Worm (Caenorhabditis elegans) whole organism, early embryonic: Measurements from ENCODE around the gene ZK354.7.

ENCODE experiments used
- F13C5.2 ChIP-seq: sonication (generic microtip); optimal IDR thresholded peaks from 2 replicates; lab custom pipeline; 2017; ENCODE audit warnings: mild to moderate bottlenecking, missing genetic modification characterization, inconsistent platforms, missing compliant biosample characterization
- aly-1 ChIP-seq: sonication (generic microtip); optimal IDR thresholded peaks from 2 replicates; lab custom pipeline; 2016; ENCODE audit warnings: missing genetic modification characterization, missing compliant biosample characterization
- ama-1 ChIP-seq: fragments of 150-350 bp; optimal IDR thresholded peaks from 2 replicates; lab custom pipeline; 2014
- ceh-36 ChIP-seq: sonication (generic microtip); optimal IDR thresholded peaks from 2 replicates; lab custom pipeline; 2016; ENCODE audit warnings: missing genetic modification characterization, inconsistent platforms, missing compliant biosample characterization
- ets-7 ChIP-seq: sonication (generic microtip); optimal IDR thresholded peaks from 2 replicates; lab custom pipeline; 2016; ENCODE audit warnings: missing genotype, missing genetic modification characterization, missing compliant biosample characterization
- flt-1 ChIP-seq: fragments of 200-800 bp; sonication (Bioruptor generic); IDR thresholded peaks from 2 replicates; pipeline ENCODE4 v1.3.6; 2022; ENCODE audit warnings: missing genetic modification characterization, missing compliant biosample characterization
- hmbx-1 ChIP-seq: sonication (generic microtip); optimal IDR thresholded peaks from 2 replicates; lab custom pipeline; 2016; ENCODE audit warnings: mild to moderate bottlenecking, missing genetic modification characterization, missing compliant biosample characterization
- hmg-4 ChIP-seq: fragments of 200-800 bp; sonication (Bioruptor generic); optimal IDR thresholded peaks from 2 replicates; lab custom pipeline; 2018; ENCODE audit warnings: mild to moderate bottlenecking, missing genetic modification characterization, missing compliant biosample characterization
- pes-1 ChIP-seq: fragments of 200-800 bp; sonication (Bioruptor generic); IDR thresholded peaks from 2 replicates; pipeline ENCODE4 v1.3.6; 2022; ENCODE audit warnings: missing genetic modification reagents, missing genetic modification characterization, missing compliant biosample characterization
- scrt-1 ChIP-seq: fragments of 200-800 bp; sonication (Bioruptor generic); IDR thresholded peaks from 2 replicates; pipeline ENCODE4 v1.3.6; 2022; ENCODE audit warnings: missing genetic modification characterization, missing compliant biosample characterization
- tbx-11 ChIP-seq: fragments of 200-800 bp; sonication (Bioruptor generic); IDR thresholded peaks from 2 replicates; pipeline ENCODE4 v1.3.6; 2022; ENCODE audit warnings: missing genetic modification characterization, missing compliant biosample characterization
- tbx-37 ChIP-seq: fragments of 200-800 bp; sonication (Bioruptor generic); conservative IDR thresholded peaks from 2 replicates; pipeline ENCODE4 v1.3.6; 2022; ENCODE audit warnings: missing genetic modification reagents, missing genetic modification characterization, missing compliant biosample characterization
- tra-4 ChIP-seq: sonication (generic microtip); optimal IDR thresholded peaks from 2 replicates; lab custom pipeline; 2017; ENCODE audit warnings: missing genetic modification characterization, missing compliant biosample characterization

ce11 chrIV:5268803-5269202 is 34.1 kb downstream of the ZK354.7 start, which contains the start of gene F36H12.4:
- TF ChIP-seq hmg-4 (GFP tag; lab: Kevin White, UChicago) (no peak), ama-1 (lab: Kevin White, UChicago) (no peak), ceh-36 (tag; lab: Kevin White, UChicago) (no peak), flt-1 (GFP tag; lab: Robert Waterston, UW) (no peak), aly-1 (tag; lab: Kevin White, UChicago) (no peak), F13C5.2 (tag; lab: Kevin White, UChicago) (no peak), tbx-37 (GFP tag; lab: Robert Waterston, UW) (no peak), tbx-11 (GFP tag; lab: Robert Waterston, UW) (no peak), scrt-1 (GFP tag; lab: Robert Waterston, UW) (no peak), hmbx-1 (tag; lab: Kevin White, UChicago) (no peak), ets-7 (tag; lab: Kevin White, UChicago) (no peak), pes-1 (GFP tag; lab: Robert Waterston, UW) (no peak), tra-4 (tag; lab: Kevin White, UChicago) (no peak)
